Fruit fly (Drosophila melanogaster) whole organism, embryonic: ENCODE data around the gene CG32074.

Experiments used
- Abd-B ChIP-seq: fragments of 200-800 bp; sonication (Bioruptor generic); optimal IDR thresholded peaks from 2 replicates; lab custom pipeline; 2018; ENCODE audit warnings: missing biosample characterization, mild to moderate bottlenecking, missing genetic modification characterization, moderate library complexity
- Atf3 ChIP-seq: fragments of 200-800 bp; sonication (Bioruptor generic); optimal IDR thresholded peaks from 3 replicates; lab custom pipeline; 2016; ENCODE audit warnings: missing biosample characterization, missing genetic modification characterization
- CG10543 ChIP-seq: fragments of 200-800 bp; sonication (Bioruptor generic); optimal IDR thresholded peaks from 3 replicates; lab custom pipeline; 2017; ENCODE audit warnings: missing biosample characterization, mild to moderate bottlenecking, missing genetic modification characterization, moderate library complexity
- CG11093 ChIP-seq: fragments of 200-800 bp; sonication (Bioruptor generic); IDR thresholded peaks from 3 replicates; pipeline ENCODE4 v1.3.6; 2022; ENCODE audit warnings: missing biosample characterization, missing genetic modification characterization
- CG11560 ChIP-seq: fragments of 200-800 bp; sonication (Bioruptor generic); IDR thresholded peaks from 3 replicates; pipeline ENCODE4 v1.3.6; 2022; ENCODE audit warnings: missing biosample characterization, missing genetic modification characterization
- CG11696 ChIP-seq: fragments of 200-800 bp; sonication (Bioruptor generic); IDR thresholded peaks from 2 replicates; pipeline ENCODE4 v1.3.6; 2022; ENCODE audit warnings: missing biosample characterization, missing genetic modification characterization
- CG11723 ChIP-seq: fragments of 200-800 bp; sonication (Bioruptor generic); optimal IDR thresholded peaks from 2 replicates; lab custom pipeline; 2017; ENCODE audit warnings: missing biosample characterization, mild to moderate bottlenecking, missing genetic modification characterization
- CG12104 ChIP-seq: fragments of 200-800 bp; sonication (Bioruptor generic); optimal IDR thresholded peaks from 3 replicates; lab custom pipeline; 2016; ENCODE audit warnings: missing biosample characterization, missing genetic modification characterization
- CG13296 ChIP-seq: fragments of 200-800 bp; sonication (Bioruptor generic); optimal IDR thresholded peaks from 3 replicates; lab custom pipeline; 2018; ENCODE audit warnings: missing biosample characterization, mild to moderate bottlenecking, missing genetic modification characterization
- CG15514 ChIP-seq: fragments of 200-800 bp; sonication (Bioruptor generic); optimal IDR thresholded peaks from 3 replicates; lab custom pipeline; 2017; ENCODE audit warnings: missing biosample characterization, missing genetic modification characterization, mild to moderate bottlenecking, moderate library complexity, missing genetic modification reagents
- CG16863 ChIP-seq: fragments of 200-800 bp; sonication (Bioruptor generic); optimal IDR thresholded peaks from 3 replicates; lab custom pipeline; 2016; ENCODE audit warnings: missing biosample characterization, missing genetic modification characterization
- CG18599 ChIP-seq: fragments of 200-800 bp; sonication (Bioruptor generic); optimal IDR thresholded peaks from 3 replicates; lab custom pipeline; 2017; ENCODE audit warnings: missing biosample characterization, missing genetic modification characterization, mild to moderate bottlenecking, moderate library complexity, missing genetic modification reagents
- CG2129 ChIP-seq: fragments of 200-800 bp; sonication (Bioruptor generic); IDR thresholded peaks from 2 replicates; pipeline ENCODE4 v1.3.6; 2022; ENCODE audit warnings: missing biosample characterization, missing genetic modification characterization; ENCODE audit not compliant: partially characterized antibody
- CG34376 ChIP-seq: fragments of 200-800 bp; sonication (Bioruptor generic); optimal IDR thresholded peaks from 2 replicates; lab custom pipeline; 2018; ENCODE audit warnings: missing biosample characterization, mild to moderate bottlenecking, missing genetic modification characterization
- CG4282 ChIP-seq: fragments of 200-800 bp; sonication (Bioruptor generic); optimal IDR thresholded peaks from 2 replicates; lab custom pipeline; 2016; ENCODE audit warnings: missing biosample characterization, missing genetic modification characterization
- CG43689 ChIP-seq: fragments of 200-800 bp; sonication (Bioruptor generic); IDR thresholded peaks from 2 replicates; pipeline ENCODE4 v1.3.6; 2022; ENCODE audit warnings: missing biosample characterization, missing genetic modification characterization
- CG5180 ChIP-seq: fragments of 200-800 bp; sonication (Bioruptor generic); optimal IDR thresholded peaks from 3 replicates; lab custom pipeline; 2017; ENCODE audit warnings: missing biosample characterization, missing genetic modification characterization, mild to moderate bottlenecking, moderate library complexity, missing genetic modification reagents
- CG6654 ChIP-seq: fragments of 200-800 bp; sonication (Bioruptor generic); optimal IDR thresholded peaks from 2 replicates; lab custom pipeline; 2017; ENCODE audit warnings: missing biosample characterization, mild to moderate bottlenecking, missing genetic modification characterization
- CG7928 ChIP-seq: fragments of 200-800 bp; sonication (Bioruptor generic); optimal IDR thresholded peaks from 2 replicates; lab custom pipeline; 2017; ENCODE audit warnings: missing biosample characterization, mild to moderate bottlenecking, missing genetic modification characterization
- CG9215 ChIP-seq: fragments of 200-800 bp; sonication (Bioruptor generic); IDR thresholded peaks from 2 replicates; pipeline ENCODE4 v1.3.6; 2022; ENCODE audit warnings: missing biosample characterization, missing genetic modification characterization
- CG9817 ChIP-seq: fragments of 200-800 bp; sonication (Bioruptor generic); optimal IDR thresholded peaks from 2 replicates; lab custom pipeline; 2018; ENCODE audit warnings: missing biosample characterization, mild to moderate bottlenecking, missing genetic modification characterization, moderate library complexity
- CG9876 ChIP-seq: fragments of 200-800 bp; sonication (Bioruptor generic); optimal IDR thresholded peaks from 2 replicates; lab custom pipeline; 2016; ENCODE audit warnings: missing biosample characterization, missing genetic modification characterization
- CkIIα-i1 ChIP-seq: fragments of 200-800 bp; sonication (Bioruptor generic); IDR thresholded peaks from 2 replicates; pipeline ENCODE4 v1.3.6; 2022; ENCODE audit warnings: missing biosample characterization, missing genetic modification characterization
- Deaf1 ChIP-seq: fragments of 200-800 bp; optimal IDR thresholded peaks from 3 replicates; lab custom pipeline; 2019; ENCODE audit warnings: missing biosample characterization, mild to moderate bottlenecking, missing genetic modification characterization, moderate library complexity
- H15 ChIP-seq: fragments of 200-800 bp; sonication (Bioruptor generic); IDR thresholded peaks from 3 replicates; pipeline ENCODE4 v1.3.6; 2022; ENCODE audit warnings: missing biosample characterization, missing genetic modification characterization
- HLH3B ChIP-seq: fragments of 200-800 bp; sonication (Bioruptor generic); IDR thresholded peaks from 2 replicates; pipeline ENCODE4 v1.3.6; 2022; ENCODE audit warnings: missing biosample characterization, missing genetic modification characterization
- Hmx ChIP-seq: fragments of 200-800 bp; sonication (Bioruptor generic); optimal IDR thresholded peaks from 2 replicates; lab custom pipeline; 2016; ENCODE audit warnings: missing biosample characterization, missing genetic modification characterization
- Sox102F ChIP-seq: fragments of 200-800 bp; sonication (Bioruptor generic); optimal IDR thresholded peaks from 2 replicates; lab custom pipeline; 2018; ENCODE audit warnings: missing biosample characterization, mild to moderate bottlenecking, missing genetic modification characterization, moderate library complexity
- Tbp ChIP-seq: fragments of >200 bp; optimal IDR thresholded peaks from 2 replicates; lab custom pipeline; 2018; ENCODE audit warnings: missing biosample characterization, missing genetic modification characterization
- ato ChIP-seq: fragments of 200-800 bp; sonication (Bioruptor generic); IDR thresholded peaks from 2 replicates; pipeline ENCODE4 v1.3.6; 2022; ENCODE audit warnings: missing biosample characterization, missing genetic modification characterization; ENCODE audit not compliant: partially characterized antibody
- az2 ChIP-seq: fragments of 200-800 bp; sonication (Bioruptor generic); optimal IDR thresholded peaks from 3 replicates; lab custom pipeline; 2016; ENCODE audit warnings: missing biosample characterization, missing genetic modification characterization
- bbx ChIP-seq: fragments of 200-800 bp; sonication (Bioruptor generic); IDR thresholded peaks from 2 replicates; pipeline ENCODE4 v1.3.6; 2022; ENCODE audit warnings: missing biosample characterization, missing genetic modification characterization; ENCODE audit not compliant: partially characterized antibody
- bsh ChIP-seq, 2 experiments: fragments of 200-800 bp; sonication (Bioruptor generic); optimal IDR thresholded peaks; 2 replicates each; lab custom pipeline; 2017 to 2018; ENCODE audit warnings: mild to moderate bottlenecking in 2 of 2, missing biosample characterization in 2 of 2, missing genetic modification characterization in 2 of 2, moderate library complexity in 1 of 2
- btn ChIP-seq: fragments of 200-800 bp; sonication (Bioruptor generic); optimal IDR thresholded peaks from 2 replicates; lab custom pipeline; 2016; ENCODE audit warnings: missing biosample characterization, missing genetic modification characterization
- chm ChIP-seq: fragments of 200-800 bp; sonication (Bioruptor generic); IDR thresholded peaks from 2 replicates; pipeline ENCODE4 v1.3.6; 2022; ENCODE audit warnings: missing biosample characterization, missing genetic modification characterization
- crc ChIP-seq: fragments of 200-800 bp; sonication (Bioruptor generic); optimal IDR thresholded peaks from 2 replicates; lab custom pipeline; 2016; ENCODE audit warnings: missing biosample characterization, missing genetic modification characterization
- crp ChIP-seq, 2 experiments: fragments of 200-800 bp; sonication (Bioruptor generic); optimal IDR thresholded peaks; 2 replicates in 1 of 2; 3 replicates in 1 of 2; lab custom pipeline; 2017; ENCODE audit warnings: missing biosample characterization in 2 of 2, missing genetic modification characterization in 2 of 2, mild to moderate bottlenecking in 1 of 2, moderate library complexity in 1 of 2
- fd102C ChIP-seq: fragments of 200-800 bp; sonication (Bioruptor generic); optimal IDR thresholded peaks from 2 replicates; lab custom pipeline; 2018; ENCODE audit warnings: missing biosample characterization, mild to moderate bottlenecking, missing genetic modification characterization, moderate library complexity
- gcm ChIP-seq: fragments of 200-800 bp; sonication (Bioruptor generic); optimal IDR thresholded peaks from 2 replicates; lab custom pipeline; 2019; ENCODE audit warnings: missing biosample characterization, mild to moderate bottlenecking, missing genetic modification characterization, moderate library complexity
- gfzf ChIP-seq: fragments of 200-800 bp; sonication (Bioruptor generic); optimal IDR thresholded peaks from 2 replicates; lab custom pipeline; 2016; ENCODE audit warnings: missing biosample characterization, mild to moderate bottlenecking, missing genetic modification characterization, moderate library complexity
- jing ChIP-seq: fragments of 200-800 bp; sonication (Bioruptor generic); optimal IDR thresholded peaks from 2 replicates; lab custom pipeline; 2018; ENCODE audit warnings: missing biosample characterization, mild to moderate bottlenecking, missing genetic modification characterization
- ken ChIP-seq: fragments of 200-800 bp; sonication (Bioruptor generic); IDR thresholded peaks from 3 replicates; pipeline ENCODE4 v1.3.6; 2022; ENCODE audit warnings: missing biosample characterization, missing genetic modification characterization
- mam ChIP-seq: fragments of 200-800 bp; sonication (Bioruptor generic); optimal IDR thresholded peaks from 3 replicates; lab custom pipeline; 2016; ENCODE audit warnings: missing biosample characterization, missing genetic modification characterization
- nau ChIP-seq: fragments of 200-800 bp; sonication (Bioruptor generic); optimal IDR thresholded peaks from 3 replicates; lab custom pipeline; 2017; ENCODE audit warnings: missing biosample characterization, mild to moderate bottlenecking, missing genetic modification characterization, missing genetic modification reagents
- p53 ChIP-seq: fragments of 200-800 bp; sonication (Bioruptor generic); optimal IDR thresholded peaks from 2 replicates; lab custom pipeline; 2016; ENCODE audit warnings: missing biosample characterization, missing genetic modification characterization
- pum ChIP-seq: fragments of 200-800 bp; sonication (Bioruptor generic); optimal IDR thresholded peaks from 2 replicates; lab custom pipeline; 2016; ENCODE audit warnings: missing biosample characterization, missing genetic modification characterization
- ranshi ChIP-seq: fragments of 200-800 bp; sonication (Bioruptor generic); IDR thresholded peaks from 2 replicates; pipeline ENCODE4 v1.3.6; 2022; ENCODE audit warnings: missing biosample characterization, missing genetic modification characterization
- sens ChIP-seq: fragments of 200-800 bp; sonication (Bioruptor generic); peaks from one replicate; lab custom pipeline; 2016; ENCODE audit warnings: missing biosample characterization, missing genetic modification characterization
- usp ChIP-seq: fragments of >200 bp; optimal IDR thresholded peaks from 2 replicates; lab custom pipeline; 2017; ENCODE audit warnings: missing biosample characterization, missing genetic modification characterization
- vvl ChIP-seq: fragments of 200-800 bp; sonication (Bioruptor generic); IDR thresholded peaks from 2 replicates; pipeline ENCODE4 v1.3.6; 2022; ENCODE audit warnings: missing biosample characterization, missing genetic modification characterization

The CG32074 gene

DNA sequence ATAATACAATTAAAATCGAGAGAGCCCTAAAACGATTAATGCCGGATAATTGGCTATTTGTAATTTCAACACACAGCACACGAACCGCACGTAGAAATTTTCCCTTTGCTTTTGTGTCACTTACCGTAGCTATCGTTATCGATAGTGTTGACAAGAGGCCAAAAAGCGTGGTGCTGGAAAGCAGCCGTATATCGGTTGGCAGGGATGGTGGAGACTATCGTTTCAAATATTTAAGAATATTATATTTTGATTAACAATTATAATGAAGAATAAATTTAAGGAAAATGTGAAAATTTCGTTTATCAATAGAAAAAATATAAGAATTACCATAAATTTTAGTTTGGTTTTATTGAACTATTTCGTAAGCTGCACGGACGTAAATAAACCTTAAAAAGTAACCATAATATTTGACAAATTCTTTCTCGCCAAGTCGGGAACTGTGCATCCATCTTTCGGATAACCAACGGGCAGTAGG, 39.0 kb downstream of the CG32074 start, which contains the start of gene JIL-1 (continued):
- no peak for TF ChIP-seq CG6654
- no peak for TF ChIP-seq Hmx
- TF ChIP-seq gfzf (GFP tag; lab: Kevin White, UChicago): no peak
- peak; percentile 60 for TF ChIP-seq CG9817 (tag; lab: Kevin White, UChicago)
- TF ChIP-seq gcm (GFP tag; lab: Kevin White, UChicago): no peak
- peak; percentile 60 for TF ChIP-seq CG10543 (GFP tag; lab: Kevin White, UChicago)
- TF ChIP-seq Sox102F (GFP tag; lab: Kevin White, UChicago): peak; percentile 42
- TF ChIP-seq crc (GFP tag; lab: Kevin White, UChicago): no peak
- peak; percentile 81 for TF ChIP-seq ken
- TF ChIP-seq H15 (GFP tag; lab: Robert Waterston, UW): peak; percentile 24; the same call in 1 of the 3 replicates
- TF ChIP-seq CG9876 (GFP tag; lab: Kevin White, UChicago): no peak
- TF ChIP-seq CG11723 (GFP tag; lab: Kevin White, UChicago): peak; percentile 50
- TF ChIP-seq pum (GFP tag; lab: Kevin White, UChicago): peak; percentile 1
- peak; percentile 64 for TF ChIP-seq mam (GFP tag; lab: Kevin White, UChicago)
- no peak for TF ChIP-seq CG16863 (GFP tag; lab: Kevin White, UChicago)
- no peak for TF ChIP-seq nau (GFP tag; lab: Kevin White, UChicago)
- peak; percentile 26 for TF ChIP-seq Abd-B (GFP tag; lab: Kevin White, UChicago)
- peak; percentile 20; the same call in 1 of the 3 replicates for TF ChIP-seq CG11560 (tag; lab: Robert Waterston, UW)
- no peak for TF ChIP-seq jing (GFP tag; lab: Kevin White, UChicago)
- TF ChIP-seq HLH3B (GFP tag; lab: Robert Waterston, UW): peak; percentile 35; the same call in 1 of the 2 replicates
- peak; percentile 53 for TF ChIP-seq CG15514
- no peak for TF ChIP-seq Tbp (GFP tag; lab: Kevin White, UChicago)
- no peak for TF ChIP-seq CG12104
- TF ChIP-seq CG43689 (GFP tag; lab: Robert Waterston, UW): 0 out of 2 replicates have a peak, but pooled peaks have one; percentile 31
- TF ChIP-seq az2 (GFP tag; lab: Kevin White, UChicago): peak; percentile 48
- peak; percentile 34 for TF ChIP-seq CG4282 (GFP tag; lab: Kevin White, UChicago)
- peak; percentile 51 for TF ChIP-seq chm (GFP tag; lab: Robert Waterston, UW)
- TF ChIP-seq CG11093 (GFP tag; lab: Robert Waterston, UW): peak; percentile 59; the same call in 1 of the 3 replicates
- TF ChIP-seq CG5180: no peak
- no peak for TF ChIP-seq Atf3
- TF ChIP-seq CG9215 (GFP tag; lab: Robert Waterston, UW): peak; percentile 68
- TF ChIP-seq CG34376 (GFP tag; lab: Kevin White, UChicago): peak; percentile 26
- TF ChIP-seq sens (GFP tag; lab: Kevin White, UChicago): peak; percentile 84
- TF ChIP-seq btn (GFP tag; lab: Kevin White, UChicago): no peak
- TF ChIP-seq bbx: peak; percentile 89
- peak in 1 of 2 experiments; percentile 31 for TF ChIP-seq bsh (GFP tag; optimal IDR thresholded peaks at IDR 0.05; lab: Kevin White, UChicago)
- TF ChIP-seq CG13296 (GFP tag; lab: Kevin White, UChicago): peak; percentile 47
- peak; percentile 72 for TF ChIP-seq CG18599
- no peak for TF ChIP-seq CG11696 (GFP tag; lab: Robert Waterston, UW)
- peak; percentile 87 for TF ChIP-seq vvl (GFP tag; lab: Robert Waterston, UW)
- TF ChIP-seq p53 (GFP tag; lab: Kevin White, UChicago): no peak
- no peak for TF ChIP-seq CkIIα-i1 (GFP tag; lab: Robert Waterston, UW)
- TF ChIP-seq fd102C (GFP tag; lab: Kevin White, UChicago): no peak
- TF ChIP-seq Deaf1 (tag; lab: Kevin White, UChicago): peak; percentile 6
- peak; percentile 63 for TF ChIP-seq ranshi (GFP tag; lab: Robert Waterston, UW)
- TF ChIP-seq ato: peak; percentile 73
- no peak for TF ChIP-seq usp (GFP tag; lab: Kevin White, UChicago)
- TF ChIP-seq CG7928 (GFP tag; lab: Kevin White, UChicago): peak; percentile 89
- TF ChIP-seq crp (GFP tag; optimal IDR thresholded peaks at IDR 0.05; lab: Kevin White, UChicago): peak in 1 of 2 experiments; percentile 64
- peak; percentile 78 for TF ChIP-seq CG2129
